Fruit fly (Drosophila melanogaster): ENCODE measurements around the gene CG43179.

DNA sequence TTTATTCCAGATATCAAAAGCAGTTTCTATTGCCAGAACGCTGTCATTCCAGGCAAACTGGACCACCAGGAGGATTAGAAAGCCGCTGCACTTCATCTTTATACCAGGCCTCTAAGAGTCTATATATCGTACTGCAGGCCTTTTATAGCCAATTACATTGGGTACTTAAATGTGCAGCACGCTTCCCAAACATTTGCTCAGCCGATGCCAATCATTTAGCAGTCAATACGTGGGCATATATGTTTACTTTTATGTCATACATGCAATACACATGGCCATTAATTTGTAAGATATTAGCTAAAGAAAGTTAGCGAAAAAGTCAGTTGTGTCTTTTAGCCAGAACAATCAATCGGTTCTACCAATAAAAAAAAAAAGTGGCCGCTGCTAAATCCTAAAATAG lies 34.4 kb upstream of the CG43179 start, which contains the start of gene CG33109:
- TF ChIP-seq fru (GFP tag; optimal IDR thresholded peaks at IDR 0.05) (no peak), OdsH (GFP tag; optimal IDR thresholded peaks at IDR 0.05) (no peak), GATAd (GFP tag; optimal IDR thresholded peaks at IDR 0.05) (no peak), usp (GFP tag; optimal IDR thresholded peaks at IDR 0.05) (no peak), lola (GFP tag; optimal IDR thresholded peaks at IDR 0.05) (no peak), tai (GFP tag; optimal IDR thresholded peaks at IDR 0.05) (no peak), sv (GFP tag; optimal IDR thresholded peaks at IDR 0.05) (no peak), dl (GFP tag; optimal IDR thresholded peaks at IDR 0.05; ENCODE audit: insufficient read depth in 1 of 2, partially characterized antibody in 2 of 2) (no peak), Abd-B (GFP tag; optimal IDR thresholded peaks at IDR 0.05) (no peak), sage (GFP tag; optimal IDR thresholded peaks at IDR 0.05) (no peak)
